Fruit fly (Drosophila melanogaster) whole organism: Measurements from ENCODE around the gene CG6290.

Experiments used
- CG8478 ChIP-seq: fragments of >200 bp; optimal IDR thresholded peaks from 2 replicates; lab custom pipeline; 2018; ENCODE audit warnings: inconsistent platforms
- Dll ChIP-seq: fragments of >200 bp; optimal IDR thresholded peaks from 2 replicates; lab custom pipeline; 2017
- pan ChIP-seq: fragments of >200 bp; optimal IDR thresholded peaks from 2 replicates; lab custom pipeline; 2017
- psq ChIP-seq: fragments of >200 bp; optimal IDR thresholded peaks from 2 replicates; lab custom pipeline; 2017
- usp ChIP-seq: fragments of >200 bp; optimal IDR thresholded peaks from 2 replicates; lab custom pipeline; 2017; ENCODE audit warnings: missing biosample characterization, missing genetic modification characterization, mixed read lengths

DNA sequence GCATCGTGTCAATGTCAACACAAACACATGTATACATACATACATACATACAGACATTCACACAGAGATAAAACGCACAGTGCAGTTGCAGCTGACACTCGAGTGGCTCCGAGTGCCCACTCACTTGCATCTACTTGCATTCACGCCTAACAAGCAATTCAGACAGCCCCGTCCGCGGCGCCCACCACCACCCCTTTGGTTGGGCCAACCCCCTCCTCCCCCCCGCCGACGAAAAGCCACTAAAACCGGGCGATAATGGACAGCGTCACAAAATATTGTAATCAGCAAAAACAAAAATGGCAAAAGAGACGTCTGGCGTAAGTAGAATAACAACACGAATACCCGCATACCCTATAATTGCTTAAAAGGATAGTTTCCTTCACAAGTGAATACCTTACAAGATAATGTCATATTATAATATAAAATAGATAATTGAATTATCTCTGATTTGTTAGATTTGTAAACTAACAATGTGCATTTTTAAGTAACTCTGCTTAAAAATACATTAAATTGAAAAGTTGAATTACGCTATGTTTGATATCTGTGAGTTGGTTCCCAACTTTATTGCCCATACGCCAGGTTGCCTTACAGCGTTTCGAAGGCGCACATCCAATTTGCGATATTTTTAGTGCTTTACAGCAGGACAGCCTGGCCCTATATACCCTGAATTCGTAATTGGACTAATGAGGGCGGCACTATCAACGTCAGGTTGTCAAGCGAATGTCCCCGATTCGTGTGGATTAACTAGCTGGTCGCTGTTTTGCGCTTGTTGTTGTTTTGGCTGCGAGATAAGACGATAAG, 30.5 kb upstream of the CG6290 start:
- no peak for TF ChIP-seq pan
- TF ChIP-seq CG8478 (lab: Kevin White, UChicago), result no peak
- no peak for TF ChIP-seq psq (lab: Kevin White, UChicago)
- TF ChIP-seq usp, result no peak
- TF ChIP-seq Dll (lab: Kevin White, UChicago), result no peak
